Fruit fly (Drosophila melanogaster): Measurements from ENCODE around the gene RhoL.

RhoL gene

dm6 chr3R:9551013-9551658 is 48.8 kb upstream of the RhoL start:
- TF ChIP-seq CG9727 (GFP tag; optimal IDR thresholded peaks at IDR 0.05), result peak; percentile 20
- no peak for TF ChIP-seq Myb (GFP tag; optimal IDR thresholded peaks at IDR 0.05)
- no peak for TF ChIP-seq CG7271 (tag; optimal IDR thresholded peaks at IDR 0.05)
- no peak for TF ChIP-seq CG2199 (GFP tag; IDR thresholded peaks at IDR 0.05)
- TF ChIP-seq rib (GFP tag; IDR thresholded peaks at IDR 0.05), result no peak
- peak; percentile 6 for TF ChIP-seq tx (GFP tag; optimal IDR thresholded peaks at IDR 0.05)
- peak; percentile 52 for TF ChIP-seq CG6254 (GFP tag; optimal IDR thresholded peaks at IDR 0.05)
- no peak for TF ChIP-seq Lpt (GFP tag; optimal IDR thresholded peaks at IDR 0.05)
- TF ChIP-seq Deaf1 (tag; optimal IDR thresholded peaks at IDR 0.05), result peak; percentile 49
- no peak for TF ChIP-seq otp (GFP tag; IDR thresholded peaks at IDR 0.05)
- TF ChIP-seq CG3163 (GFP tag; optimal IDR thresholded peaks at IDR 0.05), result peak; percentile 54
- no peak for TF ChIP-seq CG16779 (GFP tag; IDR thresholded peaks at IDR 0.05)
- no peak for TF ChIP-seq emc (GFP tag; optimal IDR thresholded peaks at IDR 0.05)
- peak; percentile 91 for TF ChIP-seq Med (GFP tag)
- no peak for TF ChIP-seq Scr (GFP tag; IDR thresholded peaks at IDR 0.05; ENCODE audit: partially characterized antibody)
- no peak for TF ChIP-seq CG12236 (GFP tag; optimal IDR thresholded peaks at IDR 0.05)
- TF ChIP-seq CG8388 (GFP tag; optimal IDR thresholded peaks at IDR 0.05), result no peak
- no peak for TF ChIP-seq Taf1 (GFP tag; IDR thresholded peaks at IDR 0.05)
- no peak for TF ChIP-seq Optix (GFP tag; IDR thresholded peaks at IDR 0.05)
- peak; percentile 27 for TF ChIP-seq Sry-δ (GFP tag; optimal IDR thresholded peaks at IDR 0.05)
- no peak for TF ChIP-seq az2 (GFP tag; optimal IDR thresholded peaks at IDR 0.05)
- TF ChIP-seq CkIIα-i1 (GFP tag; IDR thresholded peaks at IDR 0.05), result no peak
- TF ChIP-seq CG9797 (GFP tag; optimal IDR thresholded peaks at IDR 0.05), result no peak
- no peak for TF ChIP-seq Gsc (GFP tag; IDR thresholded peaks at IDR 0.05)
- peak; percentile 68 for TF ChIP-seq odd (GFP tag; optimal IDR thresholded peaks at IDR 0.05)
- TF ChIP-seq cad (GFP tag; optimal IDR thresholded peaks at IDR 0.05), result no peak
- TF ChIP-seq crol (GFP tag; IDR thresholded peaks at IDR 0.05), result no peak
- TF ChIP-seq pnt (GFP tag; optimal IDR thresholded peaks at IDR 0.05), result no peak
- TF ChIP-seq NC2α (GFP tag; optimal IDR thresholded peaks at IDR 0.05), result no peak
- peak; percentile 19 for TF ChIP-seq CG15011 (GFP tag; optimal IDR thresholded peaks at IDR 0.05)
- no peak for TF ChIP-seq twi (tag; optimal IDR thresholded peaks at IDR 0.05)
- TF ChIP-seq Blimp-1 (GFP tag; optimal IDR thresholded peaks at IDR 0.05), result no peak
- TF ChIP-seq her (GFP tag; optimal IDR thresholded peaks at IDR 0.05), result peak; percentile 68
- no peak for TF ChIP-seq Dp (GFP tag; optimal IDR thresholded peaks at IDR 0.05)
- peak; percentile 16 for TF ChIP-seq unpg (GFP tag; optimal IDR thresholded peaks at IDR 0.05)
- TF ChIP-seq HLH3B (GFP tag; IDR thresholded peaks at IDR 0.05), result no peak
- TF ChIP-seq esg (GFP tag; conservative IDR thresholded peaks at IDR 0.05), result no peak
- peak; percentile 80 for TF ChIP-seq CG12769 (tag; optimal IDR thresholded peaks at IDR 0.05)
- no peak for TF ChIP-seq Sin3A (optimal IDR thresholded peaks at IDR 0.05)
- TF ChIP-seq grn (GFP tag; optimal IDR thresholded peaks at IDR 0.05), result no peak
- peak; percentile 63 for TF ChIP-seq CG3281 (GFP tag; optimal IDR thresholded peaks at IDR 0.05)
- TF ChIP-seq Ets97D (GFP tag; optimal IDR thresholded peaks at IDR 0.05), result peak; percentile 4
- no peak for TF ChIP-seq dm (GFP tag; optimal IDR thresholded peaks at IDR 0.05)
- no peak for TF ChIP-seq CG14710 (tag; optimal IDR thresholded peaks at IDR 0.05)
- peak; percentile 71 for TF ChIP-seq nau (GFP tag; optimal IDR thresholded peaks at IDR 0.05)
- no peak for TF ChIP-seq dimm (GFP tag; IDR thresholded peaks at IDR 0.05)
- TF ChIP-seq H15 (GFP tag; IDR thresholded peaks at IDR 0.05), result no peak
- TF ChIP-seq Doc2 (GFP tag; IDR thresholded peaks at IDR 0.05), result no peak
- peak; percentile 56 for TF ChIP-seq Hand (GFP tag; optimal IDR thresholded peaks at IDR 0.05)
- peak; percentile 59 for TF ChIP-seq D (optimal IDR thresholded peaks at IDR 0.05)
- peak; percentile 8 for TF ChIP-seq D (GFP tag; optimal IDR thresholded peaks at IDR 0.05)
- TF ChIP-seq HLH54F (GFP tag; optimal IDR thresholded peaks at IDR 0.05), result no peak
